Fruit fly (Drosophila melanogaster) whole organism, adult: ENCODE measurements around the gene CG14294.

ENCODE experiments used
- CG7101 ChIP-seq: fragments of 200-800 bp; sonication (Bioruptor generic); optimal IDR thresholded peaks from 2 replicates; lab custom pipeline; 2018; ENCODE audit warnings: missing biosample characterization, mild to moderate bottlenecking, missing genetic modification characterization, moderate library complexity
- Mnt ChIP-seq: fragments of 200-800 bp; sonication (Bioruptor generic); optimal IDR thresholded peaks from 2 replicates; lab custom pipeline; 2016; ENCODE audit warnings: missing biosample characterization, mild to moderate bottlenecking, missing genetic modification characterization

DNA sequence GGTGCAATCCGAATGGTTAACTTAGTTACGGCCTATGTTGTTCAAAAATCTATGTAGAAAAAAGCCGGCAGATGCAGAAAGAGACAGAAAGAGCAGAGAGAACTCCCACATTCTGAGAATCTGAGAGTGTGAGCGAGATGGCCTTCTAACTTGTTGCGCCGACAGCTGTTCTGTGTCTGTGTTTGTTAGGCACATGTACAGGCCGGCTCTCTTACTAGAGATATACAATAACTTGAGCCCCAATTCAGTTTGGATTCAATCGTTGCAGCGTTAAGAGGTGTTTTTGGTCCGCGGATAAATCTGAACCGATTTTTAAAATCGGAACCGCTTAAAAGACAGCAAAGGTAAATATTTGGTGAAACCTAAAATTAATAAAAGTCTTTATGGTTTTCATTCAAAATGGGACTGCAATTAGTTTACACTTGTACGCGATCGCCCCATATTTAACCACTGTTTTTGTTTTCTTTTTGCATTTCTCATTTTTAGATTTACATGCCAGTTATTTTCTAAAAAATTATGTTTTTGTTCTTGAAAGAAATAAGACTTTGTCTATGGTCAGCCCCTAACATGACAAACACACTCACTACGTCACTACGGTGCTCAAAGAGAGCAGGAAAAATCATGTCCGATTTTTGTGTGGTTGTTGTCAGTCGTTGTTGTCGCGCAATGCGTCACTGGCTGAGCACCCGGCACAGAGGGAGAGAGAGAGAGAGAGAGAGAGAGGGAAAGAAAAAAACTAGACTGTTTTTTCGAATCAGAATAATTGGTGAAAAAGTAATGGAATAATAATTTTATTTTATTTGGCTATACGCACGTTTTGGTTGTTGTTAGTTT lies 22.0 kb upstream of the CG14294 start:
- TF ChIP-seq CG7101 (tag; lab: Kevin White, UChicago) (peak; percentile 1), Mnt (peak; percentile 53)
